Fruit fly (Drosophila melanogaster) whole organism, embryonic: Measurements from ENCODE around the gene Cdk1.

Experiments used
- ATbp ChIP-seq: fragments of 200-800 bp; sonication (Bioruptor generic); optimal IDR thresholded peaks from 2 replicates; lab custom pipeline; 2017; ENCODE audit warnings: missing biosample characterization, mild to moderate bottlenecking, missing genetic modification characterization, missing genetic modification reagents
- BtbVII ChIP-seq: fragments of 200-800 bp; sonication (Bioruptor generic); optimal IDR thresholded peaks from 3 replicates; lab custom pipeline; 2017; ENCODE audit warnings: missing biosample characterization, mild to moderate bottlenecking, missing genetic modification characterization
- CG13287 ChIP-seq: fragments of 200-800 bp; sonication (Bioruptor generic); IDR thresholded peaks from 2 replicates; pipeline ENCODE4 v1.3.6; 2022; ENCODE audit warnings: missing biosample characterization, missing genetic modification characterization; ENCODE audit not compliant: partially characterized antibody
- CG1603 ChIP-seq: fragments of 200-800 bp; sonication (Bioruptor generic); optimal IDR thresholded peaks from 2 replicates; lab custom pipeline; 2019; ENCODE audit warnings: missing biosample characterization, mild to moderate bottlenecking, missing genetic modification characterization, moderate library complexity
- CG18764 ChIP-seq: fragments of 200-800 bp; sonication (Bioruptor generic); optimal IDR thresholded peaks from 3 replicates; lab custom pipeline; 2016; ENCODE audit warnings: missing biosample characterization, missing genetic modification characterization
- CG2129 ChIP-seq: fragments of 200-800 bp; sonication (Bioruptor generic); IDR thresholded peaks from 2 replicates; pipeline ENCODE4 v1.3.6; 2022; ENCODE audit warnings: missing biosample characterization, missing genetic modification characterization; ENCODE audit not compliant: partially characterized antibody
- CG2199 ChIP-seq: fragments of 200-800 bp; sonication (Bioruptor generic); IDR thresholded peaks from 3 replicates; pipeline ENCODE4 v1.3.6; 2022; ENCODE audit warnings: missing biosample characterization, missing genetic modification characterization
- CG30020 ChIP-seq: fragments of 200-800 bp; optimal IDR thresholded peaks from 2 replicates; lab custom pipeline; 2019; ENCODE audit warnings: missing biosample characterization, mild to moderate bottlenecking, missing genetic modification characterization, moderate library complexity
- CG3163 ChIP-seq: fragments of 200-800 bp; sonication (Bioruptor generic); optimal IDR thresholded peaks from 3 replicates; lab custom pipeline; 2016; ENCODE audit warnings: missing biosample characterization, missing genetic modification characterization
- CG32532 ChIP-seq: fragments of 200-800 bp; sonication (Bioruptor generic); IDR thresholded peaks from 2 replicates; pipeline ENCODE4 v1.3.6; 2022; ENCODE audit warnings: missing biosample characterization, missing genetic modification characterization
- CG32767 ChIP-seq: fragments of 200-800 bp; sonication (Bioruptor generic); IDR thresholded peaks from 2 replicates; pipeline ENCODE4 v1.3.6; 2022; ENCODE audit warnings: missing biosample characterization, missing genetic modification characterization
- CG3407 ChIP-seq: fragments of 200-800 bp; sonication (Bioruptor generic); optimal IDR thresholded peaks from 2 replicates; lab custom pipeline; 2018; ENCODE audit warnings: missing biosample characterization, mild to moderate bottlenecking, missing genetic modification characterization
- CG34422 ChIP-seq: fragments of 200-800 bp; sonication (Bioruptor generic); IDR thresholded peaks from 3 replicates; pipeline ENCODE4 v1.3.6; 2022; ENCODE audit warnings: missing biosample characterization, missing genetic modification characterization
- CG4360 ChIP-seq: fragments of 200-800 bp; sonication (Bioruptor generic); IDR thresholded peaks from 2 replicates; pipeline ENCODE4 v1.3.6; 2022; ENCODE audit warnings: missing biosample characterization, missing genetic modification characterization
- CG4730 ChIP-seq: fragments of 200-800 bp; sonication (Bioruptor generic); IDR thresholded peaks from 2 replicates; pipeline ENCODE4 v1.3.6; 2022; ENCODE audit warnings: missing biosample characterization, missing genetic modification characterization
- CG4820 ChIP-seq: fragments of 200-800 bp; sonication (Bioruptor generic); optimal IDR thresholded peaks from 3 replicates; lab custom pipeline; 2016; ENCODE audit warnings: missing biosample characterization, missing genetic modification characterization
- CG7372 ChIP-seq: fragments of 200-800 bp; sonication (Bioruptor generic); IDR thresholded peaks from 2 replicates; pipeline ENCODE4 v1.3.6; 2022; ENCODE audit warnings: missing biosample characterization, missing genetic modification characterization
- CG7963 ChIP-seq: fragments of 200-800 bp; sonication (Bioruptor generic); IDR thresholded peaks from 3 replicates; pipeline ENCODE4 v1.3.6; 2022; ENCODE audit warnings: missing biosample characterization, missing genetic modification characterization; ENCODE audit not compliant: partially characterized antibody
- CG8478 ChIP-seq: fragments of >200 bp; optimal IDR thresholded peaks from 2 replicates; lab custom pipeline; 2018
- CG8765 ChIP-seq: fragments of 200-800 bp; sonication (Bioruptor generic); IDR thresholded peaks from 2 replicates; pipeline ENCODE4 v1.3.6; 2022; ENCODE audit warnings: missing biosample characterization, missing genetic modification characterization
- CG9215 ChIP-seq: fragments of 200-800 bp; sonication (Bioruptor generic); IDR thresholded peaks from 2 replicates; pipeline ENCODE4 v1.3.6; 2022; ENCODE audit warnings: missing biosample characterization, missing genetic modification characterization
- CG9817 ChIP-seq: fragments of 200-800 bp; sonication (Bioruptor generic); optimal IDR thresholded peaks from 2 replicates; lab custom pipeline; 2018; ENCODE audit warnings: missing biosample characterization, mild to moderate bottlenecking, missing genetic modification characterization, moderate library complexity
- CoRest ChIP-seq: fragments of 200-800 bp; sonication (Bioruptor generic); optimal IDR thresholded peaks from 3 replicates; lab custom pipeline; 2018; ENCODE audit warnings: missing biosample characterization, mild to moderate bottlenecking, missing genetic modification characterization, moderate library complexity
- Dbx ChIP-seq: fragments of 200-800 bp; sonication (Bioruptor generic); IDR thresholded peaks from 3 replicates; pipeline ENCODE4 v1.3.6; 2022; ENCODE audit warnings: missing biosample characterization, missing genetic modification characterization
- Elba2 ChIP-seq: fragments of 200-800 bp; sonication (Bioruptor generic); optimal IDR thresholded peaks from 3 replicates; lab custom pipeline; 2016; ENCODE audit warnings: missing biosample characterization, missing genetic modification characterization
- GATAe ChIP-seq: fragments of 200-800 bp; sonication (Bioruptor generic); conservative IDR thresholded peaks from 2 replicates; pipeline ENCODE4 v1.3.6; 2022; ENCODE audit warnings: missing biosample characterization, missing genetic modification characterization
- Hmx ChIP-seq: fragments of 200-800 bp; sonication (Bioruptor generic); optimal IDR thresholded peaks from 2 replicates; lab custom pipeline; 2016; ENCODE audit warnings: missing biosample characterization, missing genetic modification characterization
- Hr78 ChIP-seq, 2 experiments: fragments of 200-800 bp in 1 of 2; fragments of >200 bp in 1 of 2; sonication (Bioruptor generic) in 1 of 2; optimal IDR thresholded peaks; 2 replicates each; lab custom pipeline; 2017 to 2019; ENCODE audit warnings: missing biosample characterization in 2 of 2, missing genetic modification characterization in 2 of 2, mild to moderate bottlenecking in 1 of 2, moderate library complexity in 1 of 2
- MESR4 ChIP-seq: fragments of 200-800 bp; sonication (Bioruptor generic); optimal IDR thresholded peaks from 2 replicates; lab custom pipeline; 2018; ENCODE audit warnings: missing biosample characterization, mild to moderate bottlenecking, missing genetic modification characterization, moderate library complexity
- Myb ChIP-seq: fragments of 200-800 bp; sonication (Bioruptor generic); optimal IDR thresholded peaks from 2 replicates; lab custom pipeline; 2016; ENCODE audit warnings: missing biosample characterization, missing genetic modification characterization
- PHDP ChIP-seq: fragments of 200-800 bp; sonication (Bioruptor generic); optimal IDR thresholded peaks from 3 replicates; lab custom pipeline; 2018; ENCODE audit warnings: missing biosample characterization, mild to moderate bottlenecking, missing genetic modification characterization, moderate library complexity
- ara ChIP-seq: fragments of 200-800 bp; sonication (Bioruptor generic); IDR thresholded peaks from 2 replicates; pipeline ENCODE4 v1.3.6; 2022; ENCODE audit warnings: missing biosample characterization, missing genetic modification characterization
- ase ChIP-seq: fragments of 200-800 bp; sonication (Bioruptor generic); IDR thresholded peaks from 3 replicates; pipeline ENCODE4 v1.3.6; 2022; ENCODE audit warnings: missing biosample characterization, missing genetic modification characterization
- crol ChIP-seq: fragments of 200-800 bp; sonication (Bioruptor generic); IDR thresholded peaks from 2 replicates; pipeline ENCODE4 v1.3.6; 2022; ENCODE audit warnings: missing biosample characterization, missing genetic modification characterization
- dan ChIP-seq: fragments of 200-800 bp; sonication (Bioruptor generic); IDR thresholded peaks from 2 replicates; pipeline ENCODE4 v1.3.6; 2022; ENCODE audit warnings: missing biosample characterization, missing genetic modification characterization
- insv ChIP-seq, 2 experiments: fragments of 200-800 bp; sonication (Bioruptor generic); optimal IDR thresholded peaks; 3 replicates each; lab custom pipeline; 2016 to 2018; ENCODE audit warnings: missing biosample characterization in 2 of 2, missing genetic modification characterization in 2 of 2
- lola ChIP-seq, 3 experiments: fragments of >200 bp in 2 of 3; fragments of 200-800 bp in 1 of 3; sonication (Bioruptor generic) in 1 of 3; optimal IDR thresholded peaks; 2 replicates each; lab custom pipeline; 2017 to 2019; ENCODE audit warnings: missing biosample characterization in 3 of 3, missing genetic modification characterization in 3 of 3, mild to moderate bottlenecking in 1 of 3, moderate library complexity in 1 of 3
- odd ChIP-seq: fragments of 200-800 bp; sonication (Bioruptor generic); optimal IDR thresholded peaks from 2 replicates; lab custom pipeline; 2017; ENCODE audit warnings: missing biosample characterization, mild to moderate bottlenecking, missing genetic modification characterization
- pho ChIP-seq: fragments of 200-800 bp; sonication (Bioruptor generic); optimal IDR thresholded peaks from 2 replicates; lab custom pipeline; 2016; ENCODE audit warnings: missing biosample characterization, missing genetic modification characterization
- pita ChIP-seq: fragments of 200-800 bp; sonication (Bioruptor generic); optimal IDR thresholded peaks from 2 replicates; lab custom pipeline; 2017; ENCODE audit warnings: missing biosample characterization, mild to moderate bottlenecking, missing genetic modification characterization
- pum ChIP-seq: fragments of 200-800 bp; sonication (Bioruptor generic); optimal IDR thresholded peaks from 2 replicates; lab custom pipeline; 2016; ENCODE audit warnings: missing biosample characterization, missing genetic modification characterization
- sens ChIP-seq: fragments of 200-800 bp; sonication (Bioruptor generic); peaks from one replicate; lab custom pipeline; 2016; ENCODE audit warnings: missing biosample characterization, missing genetic modification characterization
- seq ChIP-seq: fragments of 200-800 bp; sonication (Bioruptor generic); IDR thresholded peaks from 2 replicates; pipeline ENCODE4 v1.3.6; 2022; ENCODE audit warnings: missing biosample characterization, missing genetic modification characterization
- sima ChIP-seq: fragments of 200-800 bp; sonication (Bioruptor generic); optimal IDR thresholded peaks from 2 replicates; lab custom pipeline; 2016; ENCODE audit warnings: missing biosample characterization, missing genetic modification characterization
- trem ChIP-seq: fragments of 200-800 bp; optimal IDR thresholded peaks from 3 replicates; lab custom pipeline; 2019; ENCODE audit warnings: missing biosample characterization, mild to moderate bottlenecking, missing genetic modification characterization, moderate library complexity
- vnd ChIP-seq: fragments of 200-800 bp; sonication (Bioruptor generic); IDR thresholded peaks from 3 replicates; pipeline ENCODE4 v1.3.6; 2022; ENCODE audit warnings: missing biosample characterization, missing genetic modification characterization; ENCODE audit not compliant: partially characterized antibody
- wdn ChIP-seq: fragments of 200-800 bp; sonication (Bioruptor generic); IDR thresholded peaks from 2 replicates; pipeline ENCODE4 v1.3.6; 2022; ENCODE audit warnings: missing biosample characterization, missing genetic modification characterization
- wek ChIP-seq: fragments of 200-800 bp; sonication (Bioruptor generic); optimal IDR thresholded peaks from 3 replicates; lab custom pipeline; 2018; ENCODE audit warnings: missing biosample characterization, mild to moderate bottlenecking, missing genetic modification characterization, moderate library complexity
- wor ChIP-seq: fragments of 200-800 bp; sonication (Bioruptor generic); IDR thresholded peaks from 2 replicates; pipeline ENCODE4 v1.3.6; 2022; ENCODE audit warnings: missing biosample characterization, missing genetic modification characterization
- zen2 ChIP-seq: fragments of 200-800 bp; sonication (Bioruptor generic); IDR thresholded peaks from 3 replicates; pipeline ENCODE4 v1.3.6; 2022; ENCODE audit warnings: missing biosample characterization, missing genetic modification characterization; ENCODE audit not compliant: partially characterized antibody
- zf30C ChIP-seq: fragments of 200-800 bp; sonication (Bioruptor generic); optimal IDR thresholded peaks from 3 replicates; lab custom pipeline; 2018; ENCODE audit warnings: missing biosample characterization, mild to moderate bottlenecking, missing genetic modification characterization

Cdk1 gene

dm6 chr2L:10334854-10335277 is 51.2 kb downstream of the Cdk1 start (continued):
- TF ChIP-seq odd (GFP tag; lab: Kevin White, UChicago) (peak; percentile 67), Hmx (no peak), zf30C (GFP tag; lab: Kevin White, UChicago) (no peak), CoRest (tag; lab: Kevin White, UChicago) (peak; percentile 10), insv (GFP tag; optimal IDR thresholded peaks at IDR 0.05; lab: Kevin White, UChicago) (peak in 1 of 2 experiments; percentile 43), CG8765 (no peak), MESR4 (GFP tag; lab: Kevin White, UChicago) (peak; percentile 70), CG4730 (no peak), CG34422 (peak; percentile 54; the same call in 2 of the 3 replicates), Elba2 (no peak), CG8478 (lab: Kevin White, UChicago) (no peak), ATbp (GFP tag; lab: Kevin White, UChicago) (peak; percentile 73), CG9817 (tag; lab: Kevin White, UChicago) (no peak), Hr78 (GFP tag; optimal IDR thresholded peaks at IDR 0.05; lab: Kevin White, UChicago) (peak in 1 of 2 experiments; percentile 51), CG1603 (tag; lab: Kevin White, UChicago) (peak; percentile 81), wek (GFP tag; lab: Kevin White, UChicago) (peak; percentile 80), BtbVII (GFP tag; lab: Kevin White, UChicago) (peak; percentile 71), CG32532 (GFP tag; lab: Robert Waterston, UW) (peak; percentile 76; the same call in 1 of the 2 replicates), ase (GFP tag; lab: Robert Waterston, UW) (no peak), wdn (GFP tag; lab: Robert Waterston, UW) (0 out of 2 replicates have a peak, but pooled peaks have one; percentile 38), CG4360 (GFP tag; lab: Robert Waterston, UW) (no peak), CG13287 (GFP tag; lab: Robert Waterston, UW) (peak; percentile 81), CG9215 (GFP tag; lab: Robert Waterston, UW) (no peak), CG2129 (no peak), CG4820 (peak; percentile 2), GATAe (GFP tag; lab: Robert Waterston, UW) (peak; percentile 93), crol (GFP tag; lab: Robert Waterston, UW) (no peak), CG7963 (GFP tag; lab: Robert Waterston, UW) (no peak), CG30020 (peak; percentile 96), CG2199 (GFP tag; lab: Robert Waterston, UW) (peak; percentile 86; the same call in 2 of the 3 replicates), lola (GFP tag; optimal IDR thresholded peaks at IDR 0.05; lab: Kevin White, UChicago) (peak in 2 of 3 experiments; percentile 45 to 82), sens (peak; percentile 91), CG18764 (no peak), ara (GFP tag; lab: Robert Waterston, UW) (peak; percentile 69), sima (GFP tag; lab: Kevin White, UChicago) (no peak), pum (GFP tag; lab: Kevin White, UChicago) (no peak), CG3407 (GFP tag; lab: Kevin White, UChicago) (peak; percentile 60), CG3163 (GFP tag; lab: Kevin White, UChicago) (peak; percentile 63), CG7372 (GFP tag; lab: Robert Waterston, UW) (0 out of 2 replicates have a peak, but pooled peaks have one; percentile 10), pita (no peak), trem (tag; lab: Kevin White, UChicago) (peak; percentile 47), Myb (GFP tag; lab: Kevin White, UChicago) (peak; percentile 9), Dbx (GFP tag; lab: Robert Waterston, UW) (peak; percentile 81; the same call in 2 of the 3 replicates), seq (GFP tag; lab: Robert Waterston, UW) (no peak), CG32767 (GFP tag; lab: Robert Waterston, UW) (peak; percentile 59; the same call in 1 of the 2 replicates), vnd (GFP tag; lab: Robert Waterston, UW) (no peak; the same call in 2 of the 3 replicates), zen2 (no peak; the same call in 2 of the 3 replicates), pho (peak; percentile 18), PHDP (tag; lab: Kevin White, UChicago) (peak; percentile 65), dan (GFP tag; lab: Robert Waterston, UW) (no peak), wor (GFP tag; lab: Robert Waterston, UW) (no peak)
